Worm (Caenorhabditis elegans) whole organism, midembryonic: ENCODE results near the gene glt-1.

Experiments used
- T22C8.4 ChIP-seq: fragments of 200-800 bp; sonication (Bioruptor generic); IDR thresholded peaks from 2 replicates; pipeline ENCODE4 v1.3.6; 2022; ENCODE audit warnings: missing genetic modification characterization, missing compliant biosample characterization
- cog-1 ChIP-seq: sonication (generic microtip); optimal IDR thresholded peaks from 2 replicates; lab custom pipeline; 2016; ENCODE audit warnings: missing genetic modification characterization, missing compliant biosample characterization
- flt-1 ChIP-seq: fragments of 200-800 bp; sonication (Bioruptor generic); IDR thresholded peaks from 2 replicates; pipeline ENCODE4 v1.3.6; 2022; ENCODE audit warnings: missing genetic modification characterization, missing compliant biosample characterization
- klf-2 ChIP-seq: fragments of 200-800 bp; sonication (Bioruptor generic); conservative IDR thresholded peaks from 2 replicates; pipeline ENCODE4 v1.3.6; 2022; ENCODE audit warnings: missing genetic modification reagents, missing genetic modification characterization, missing compliant biosample characterization
- med-1 ChIP-seq: sonication (generic microtip); optimal IDR thresholded peaks from 2 replicates; lab custom pipeline; 2017; ENCODE audit warnings: missing genetic modification characterization, mild to moderate bottlenecking, missing compliant biosample characterization, antibody characterized with exemption, missing genetic modification reagents; ENCODE audit not compliant: insufficient read depth
- ref-1 ChIP-seq: fragments of 200-800 bp; sonication (Bioruptor generic); conservative IDR thresholded peaks from 2 replicates; pipeline ENCODE4 v1.3.6; 2022; ENCODE audit warnings: missing genetic modification reagents, missing genetic modification characterization, missing compliant biosample characterization
- tab-1 ChIP-seq: fragments of 200-800 bp; sonication (Bioruptor generic); IDR thresholded peaks from 2 replicates; pipeline ENCODE4 v1.3.6; 2022; ENCODE audit warnings: missing genetic modification characterization, missing compliant biosample characterization
- ztf-23 ChIP-seq: fragments of 200-800 bp; sonication (Bioruptor generic); IDR thresholded peaks from 2 replicates; pipeline ENCODE4 v1.3.6; 2022; ENCODE audit warnings: missing genetic modification reagents, missing genetic modification characterization, missing compliant biosample characterization
- ztf-29 ChIP-seq: fragments of 200-800 bp; sonication (Bioruptor generic); IDR thresholded peaks from 2 replicates; pipeline ENCODE4 v1.3.6; 2022; ENCODE audit warnings: missing genetic modification reagents, missing genetic modification characterization, missing compliant biosample characterization

ce11 chrX:3538067-3538466 is 42.2 kb downstream of the glt-1 start:
- TF ChIP-seq tab-1 (GFP tag; lab: Robert Waterston, UW) = no peak
- no peak for TF ChIP-seq ref-1 (GFP tag; lab: Robert Waterston, UW)
- no peak for TF ChIP-seq cog-1 (tag; lab: Kevin White, UChicago)
- TF ChIP-seq klf-2 (GFP tag; lab: Robert Waterston, UW) = no peak
- TF ChIP-seq ztf-23 = no peak
- TF ChIP-seq T22C8.4 (GFP tag; lab: Robert Waterston, UW) = no peak
- TF ChIP-seq med-1 (GFP tag; lab: Kevin White, UChicago) = no peak
- no peak for TF ChIP-seq flt-1
- no peak for TF ChIP-seq ztf-29 (GFP tag; lab: Robert Waterston, UW)
